Worm (Caenorhabditis elegans) whole organism, late embryonic: Measurements from ENCODE around the gene srx-114.

ENCODE experiments used
- Y22D7AL.16 ChIP-seq: sonication (generic microtip); optimal IDR thresholded peaks from 2 replicates; lab custom pipeline; 2016; ENCODE audit warnings: missing genetic modification characterization, missing compliant biosample characterization
- ets-4 ChIP-seq: sonication (generic microtip); optimal IDR thresholded peaks from 2 replicates; lab custom pipeline; 2016; ENCODE audit warnings: missing genetic modification characterization, missing compliant biosample characterization
- fax-1 ChIP-seq: sonication (generic microtip); optimal IDR thresholded peaks from 2 replicates; lab custom pipeline; 2016; ENCODE audit warnings: missing genotype, missing genetic modification characterization, missing compliant biosample characterization
- nhr-11 ChIP-seq: fragments of 150-350 bp; optimal IDR thresholded peaks from 2 replicates; lab custom pipeline; 2014; ENCODE audit warnings: missing biosample characterization, missing genetic modification characterization

DNA sequence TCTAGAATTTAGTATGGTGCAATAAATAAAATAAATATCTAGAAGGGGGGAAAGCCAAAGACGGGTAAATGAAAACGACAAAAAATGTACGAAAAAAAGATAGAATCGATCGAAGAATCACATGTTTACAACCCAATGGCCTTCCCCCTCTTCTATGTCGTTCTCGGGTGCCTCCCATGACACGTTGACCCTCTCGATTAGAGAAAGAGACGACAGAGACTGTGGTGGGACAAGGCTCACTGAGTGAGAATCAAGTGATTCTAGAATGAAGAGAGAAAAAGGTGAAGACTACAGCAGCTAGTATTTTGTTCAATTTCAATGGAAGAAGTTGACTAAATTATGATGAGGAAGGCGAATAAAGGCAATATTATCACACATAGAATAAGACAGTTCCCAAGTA lies 6.9 kb downstream of the srx-114 start:
- TF ChIP-seq ets-4 (no peak), Y22D7AL.16 (tag; lab: Kevin White, UChicago) (no peak), fax-1 (tag; lab: Kevin White, UChicago) (no peak), nhr-11 (no peak)
